Fruit fly (Drosophila melanogaster): Measurements from ENCODE around the gene hth.

The hth gene

dm6 chr3R:10655968-10656367 is 16.6 kb upstream of the hth start (continued):
- TF ChIP-seq CG4404 (GFP tag; IDR thresholded peaks at IDR 0.05) (0 out of 2 replicates have a peak, but pooled peaks have one; percentile 8), C15 (GFP tag; IDR thresholded peaks at IDR 0.05) (no peak), CG3281 (GFP tag; optimal IDR thresholded peaks at IDR 0.05) (no peak), CG17568 (GFP tag; optimal IDR thresholded peaks at IDR 0.05) (no peak), CG17912 (GFP tag; optimal IDR thresholded peaks at IDR 0.05) (no peak), CG1603 (tag; optimal IDR thresholded peaks at IDR 0.05) (peak; percentile 16), CG15073 (GFP tag; optimal IDR thresholded peaks at IDR 0.05) (no peak), vvl (GFP tag; IDR thresholded peaks at IDR 0.05) (peak; percentile 53; the same call in 1 of the 2 replicates), Vsx1 (GFP tag; optimal IDR thresholded peaks at IDR 0.05) (no peak), CG4820 (GFP tag; optimal IDR thresholded peaks at IDR 0.05) (no peak), CG32532 (GFP tag; IDR thresholded peaks at IDR 0.05) (no peak; the same call in 1 of the 2 replicates), Aef1 (GFP tag; IDR thresholded peaks at IDR 0.05) (peak; percentile 9; the same call in 1 of the 3 replicates), sr (GFP tag; IDR thresholded peaks at IDR 0.05) (no peak), CHES-1-like (GFP tag; optimal IDR thresholded peaks at IDR 0.05) (no peak), Myb (GFP tag; optimal IDR thresholded peaks at IDR 0.05) (no peak), CG1529 (GFP tag; optimal IDR thresholded peaks at IDR 0.05) (no peak), E2f1 (GFP tag; IDR thresholded peaks at IDR 0.05) (0 out of 2 replicates have a peak, but pooled peaks have one; percentile 31), ken (GFP tag; IDR thresholded peaks at IDR 0.05) (no peak), eyg (GFP tag; optimal IDR thresholded peaks at IDR 0.05) (no peak)

- no peak for TF ChIP-seq nau (GFP tag; optimal IDR thresholded peaks at IDR 0.05)
- no peak for TF ChIP-seq ttk (GFP tag; IDR thresholded peaks at IDR 0.05)
- TF ChIP-seq CG1792 (GFP tag; optimal IDR thresholded peaks at IDR 0.05) = no peak
- TF ChIP-seq Med (GFP tag) = peak; percentile 22
- TF ChIP-seq CG3838 (GFP tag; optimal IDR thresholded peaks at IDR 0.05) = no peak
Observed at dm6 chr3R:10654642-10655041, 15.3 kb upstream of the hth start.

- TF ChIP-seq CG9215 (GFP tag; IDR thresholded peaks at IDR 0.05) (no peak), CG11504 (tag; optimal IDR thresholded peaks at IDR 0.05) (peak; percentile 40), CG3065 (GFP tag; optimal IDR thresholded peaks at IDR 0.05) (no peak), Bgb (GFP tag; IDR thresholded peaks at IDR 0.05; ENCODE audit: partially characterized antibody) (no peak), CG18262 (tag; optimal IDR thresholded peaks at IDR 0.05) (peak; percentile 53), lov (optimal IDR thresholded peaks at IDR 0.05) (no peak), lov (GFP tag; IDR thresholded peaks at IDR 0.05) (no peak), CG3838 (GFP tag; optimal IDR thresholded peaks at IDR 0.05) (no peak), sens (GFP tag) (peak; percentile 87), fru (optimal IDR thresholded peaks at IDR 0.05) (no peak), CG6254 (GFP tag; optimal IDR thresholded peaks at IDR 0.05) (peak; percentile 9), CG17802 (tag; optimal IDR thresholded peaks at IDR 0.05) (peak; percentile 10), CG14965 (GFP tag; optimal IDR thresholded peaks at IDR 0.05; ENCODE audit: borderline replicate concordance) (no peak), Dbx (GFP tag; IDR thresholded peaks at IDR 0.05) (no peak), zfh1 (GFP tag; IDR thresholded peaks at IDR 0.05) (peak; percentile 59; the same call in 2 of the 3 replicates), dm (GFP tag; optimal IDR thresholded peaks at IDR 0.05) (no peak), prd (optimal IDR thresholded peaks at IDR 0.05) (no peak), prd (GFP tag; IDR thresholded peaks at IDR 0.05) (peak; percentile 47; the same call in 2 of the 3 replicates), sc (optimal IDR thresholded peaks at IDR 0.05) (no peak), sc (GFP tag; optimal IDR thresholded peaks at IDR 0.05) (peak; percentile 13), CG18599 (GFP tag; optimal IDR thresholded peaks at IDR 0.05) (peak; percentile 18), NFAT (GFP tag; IDR thresholded peaks at IDR 0.05) (no peak), CG6689 (GFP tag; IDR thresholded peaks at IDR 0.05) (no peak), crc (GFP tag; optimal IDR thresholded peaks at IDR 0.05) (no peak), CG12744 (GFP tag; optimal IDR thresholded peaks at IDR 0.05) (no peak), CG11398 (GFP tag; optimal IDR thresholded peaks at IDR 0.05) (no peak), zen (tag; optimal IDR thresholded peaks at IDR 0.05) (peak; percentile 1), CG11696 (GFP tag; IDR thresholded peaks at IDR 0.05) (no peak)
Observed at dm6 chr3R:10650641-10651318, 11.4 kb upstream of the hth start.

All from whole organism, embryonic.